Fruit fly (Drosophila melanogaster) whole organism, pupa: ENCODE data around the gene yellow-b.

Experiments
- CG10348 ChIP-seq: fragments of 200-800 bp; sonication (Bioruptor generic); IDR thresholded peaks from 2 replicates; pipeline ENCODE4 v1.3.6; 2022; ENCODE audit warnings: missing biosample characterization, missing genetic modification characterization
- CG13204 ChIP-seq: fragments of 200-800 bp; sonication (Bioruptor generic); optimal IDR thresholded peaks from 2 replicates; lab custom pipeline; 2018; ENCODE audit warnings: missing biosample characterization, mild to moderate bottlenecking, missing genetic modification characterization, moderate library complexity
- CG14655 ChIP-seq: fragments of 200-800 bp; sonication (Bioruptor generic); optimal IDR thresholded peaks from 3 replicates; lab custom pipeline; 2017; ENCODE audit warnings: mild to moderate bottlenecking, missing biosample characterization, missing genetic modification reagents, missing genetic modification characterization
- CG15710 ChIP-seq: fragments of 200-800 bp; sonication (Bioruptor generic); optimal IDR thresholded peaks from 2 replicates; lab custom pipeline; 2018; ENCODE audit warnings: missing biosample characterization, mild to moderate bottlenecking, missing genetic modification characterization, moderate library complexity
- D1 ChIP-seq: fragments of 200-800 bp; sonication (Bioruptor generic); optimal IDR thresholded peaks from 2 replicates; lab custom pipeline; 2018; ENCODE audit warnings: missing biosample characterization, mild to moderate bottlenecking, missing genetic modification characterization, moderate library complexity
- EcR ChIP-seq: fragments of 200-800 bp; sonication (Bioruptor generic); optimal IDR thresholded peaks from 3 replicates; lab custom pipeline; 2019; ENCODE audit warnings: missing biosample characterization, missing genetic modification characterization, mild to moderate bottlenecking, moderate library complexity, missing genetic modification reagents
- Ets98B ChIP-seq: fragments of 200-800 bp; sonication (Bioruptor generic); IDR thresholded peaks from 2 replicates; pipeline ENCODE4 v1.3.6; 2022; ENCODE audit warnings: missing biosample characterization, missing genetic modification characterization

- TF ChIP-seq CG13204 (GFP tag; lab: Kevin White, UChicago) (no peak), EcR (GFP tag; lab: Kevin White, UChicago) (no peak), CG10348 (no peak; the same call in 1 of the 2 replicates), CG14655 (GFP tag; lab: Kevin White, UChicago) (no peak), D1 (tag; lab: Kevin White, UChicago) (no peak), Ets98B (GFP tag; lab: Robert Waterston, UW) (no peak), CG15710 (no peak)
Observed at dm6 chr2L:16709693-16710092, 44.4 kb upstream of the yellow-b start.
